Fruit fly (Drosophila melanogaster) whole organism, pupa: ENCODE measurements around the gene Dnaaf5.

Source experiments
- CG14655 ChIP-seq: fragments of 200-800 bp; sonication (Bioruptor generic); optimal IDR thresholded peaks from 3 replicates; lab custom pipeline; 2017; ENCODE audit warnings: mild to moderate bottlenecking, missing biosample characterization, missing genetic modification reagents, missing genetic modification characterization
- CG15710 ChIP-seq: fragments of 200-800 bp; sonication (Bioruptor generic); optimal IDR thresholded peaks from 2 replicates; lab custom pipeline; 2018; ENCODE audit warnings: missing biosample characterization, mild to moderate bottlenecking, missing genetic modification characterization, moderate library complexity
- CG17806 ChIP-seq: fragments of 200-800 bp; sonication (Bioruptor generic); optimal IDR thresholded peaks from 2 replicates; lab custom pipeline; 2018; ENCODE audit warnings: missing biosample characterization, mild to moderate bottlenecking, missing genetic modification characterization, moderate library complexity
- CG34367 ChIP-seq: fragments of 200-800 bp; sonication (Bioruptor generic); optimal IDR thresholded peaks from 2 replicates; lab custom pipeline; 2018; ENCODE audit warnings: missing biosample characterization, mild to moderate bottlenecking, missing genetic modification characterization
- CG4496 ChIP-seq: fragments of 200-800 bp; sonication (Bioruptor generic); IDR thresholded peaks from 3 replicates; pipeline ENCODE4 v1.3.6; 2022; ENCODE audit warnings: missing biosample characterization, missing genetic modification characterization
- CG9948 ChIP-seq: fragments of 200-800 bp; sonication (Bioruptor generic); optimal IDR thresholded peaks from 2 replicates; lab custom pipeline; 2018; ENCODE audit warnings: missing biosample characterization, mild to moderate bottlenecking, missing genetic modification characterization, moderate library complexity
- EcR ChIP-seq: fragments of 200-800 bp; sonication (Bioruptor generic); optimal IDR thresholded peaks from 3 replicates; lab custom pipeline; 2019; ENCODE audit warnings: missing biosample characterization, missing genetic modification characterization, mild to moderate bottlenecking, moderate library complexity, missing genetic modification reagents
- Snoo ChIP-seq: fragments of 200-800 bp; sonication (Bioruptor generic); optimal IDR thresholded peaks from 3 replicates; lab custom pipeline; 2017; ENCODE audit warnings: missing biosample characterization, mild to moderate bottlenecking, missing genetic modification characterization, inconsistent platforms
- gl ChIP-seq: fragments of 200-800 bp; sonication (Bioruptor generic); optimal IDR thresholded peaks from 2 replicates; lab custom pipeline; 2018; ENCODE audit warnings: missing biosample characterization, mild to moderate bottlenecking, missing genetic modification characterization

DNA sequence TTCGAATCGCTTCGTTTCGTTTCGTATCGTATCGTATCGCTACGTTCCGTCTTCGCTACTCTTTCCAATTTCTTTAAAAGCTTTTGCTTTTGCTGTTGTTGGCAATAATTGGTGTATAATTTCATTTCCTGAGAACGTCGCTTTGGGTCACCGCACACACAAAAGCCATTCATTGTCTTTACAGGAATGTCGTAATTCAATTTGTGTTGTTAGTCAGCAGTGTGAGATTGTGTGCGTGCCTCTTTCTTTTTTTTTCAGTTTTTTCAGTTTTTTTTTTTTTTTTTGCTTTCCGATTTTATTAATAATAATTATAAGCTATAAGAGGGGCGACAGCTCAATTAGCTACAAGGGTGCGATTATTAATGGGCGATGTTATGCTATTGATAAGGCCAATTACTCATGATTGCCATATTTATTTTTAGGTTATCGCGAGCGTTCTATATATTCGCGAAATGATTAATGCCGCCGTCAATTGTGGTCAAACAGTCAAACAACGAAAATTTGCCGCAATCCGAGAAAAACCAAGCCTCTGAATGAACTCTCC lies 9.6 kb upstream of the Dnaaf5 start:
- no peak for TF ChIP-seq CG15710 (tag; lab: Kevin White, UChicago)
- TF ChIP-seq CG4496 (GFP tag; lab: Robert Waterston, UW), result no peak
- no peak for TF ChIP-seq CG34367 (tag; lab: Kevin White, UChicago)
- TF ChIP-seq EcR (GFP tag; lab: Kevin White, UChicago), result no peak
- TF ChIP-seq CG9948 (tag; lab: Kevin White, UChicago), result no peak
- TF ChIP-seq CG17806 (tag; lab: Kevin White, UChicago), result no peak
- TF ChIP-seq CG14655, result no peak
- TF ChIP-seq gl (tag; lab: Kevin White, UChicago), result no peak
- TF ChIP-seq Snoo (tag; lab: Kevin White, UChicago), result no peak
